Fruit fly (Drosophila melanogaster): ENCODE data around the gene CG5421.

CG5421 gene

dm6 chr2L:12433712-12434534, 14.0 kb downstream of the CG5421 start, which contains the start of gene eRF3 (continued):
- TF ChIP-seq CG17186 (GFP tag; optimal IDR thresholded peaks at IDR 0.05): no peak
- peak in 1 of 3 experiments; percentile 88 for TF ChIP-seq lola (GFP tag; optimal IDR thresholded peaks at IDR 0.05)
- no peak for TF ChIP-seq her (GFP tag; optimal IDR thresholded peaks at IDR 0.05)
- TF ChIP-seq Stat92E (GFP tag; optimal IDR thresholded peaks at IDR 0.05): no peak
- TF ChIP-seq pb (GFP tag; optimal IDR thresholded peaks at IDR 0.05): no peak
- peak; percentile 35; the same call in 1 of the 3 replicates for TF ChIP-seq Doc3 (GFP tag; IDR thresholded peaks at IDR 0.05; ENCODE audit: partially characterized antibody)
- peak; percentile 70 for TF ChIP-seq CG10543 (GFP tag; optimal IDR thresholded peaks at IDR 0.05)
- TF ChIP-seq Chrac-16 (GFP tag; optimal IDR thresholded peaks at IDR 0.05): peak; percentile 76
- no peak for TF ChIP-seq CG12219 (GFP tag; optimal IDR thresholded peaks at IDR 0.05)
- peak; percentile 56 for TF ChIP-seq CG17385 (GFP tag; optimal IDR thresholded peaks at IDR 0.05)
- peak; percentile 55 for TF ChIP-seq HHEX (GFP tag; optimal IDR thresholded peaks at IDR 0.05)
- TF ChIP-seq hth (optimal IDR thresholded peaks at IDR 0.05): no peak
- TF ChIP-seq crp (GFP tag; optimal IDR thresholded peaks at IDR 0.05): no peak
- TF ChIP-seq wor (GFP tag; IDR thresholded peaks at IDR 0.05): peak; percentile 63; the same call in 1 of the 2 replicates
- 0 out of 3 replicates have a peak, but pooled peaks have one; percentile 42 for TF ChIP-seq HLH4C (GFP tag; IDR thresholded peaks at IDR 0.05; ENCODE audit: partially characterized antibody)
- TF ChIP-seq ssp (GFP tag; IDR thresholded peaks at IDR 0.05): peak; percentile 72
- no peak for TF ChIP-seq Hr39 (optimal IDR thresholded peaks at IDR 0.05)
- no peak for TF ChIP-seq Lpt (GFP tag; optimal IDR thresholded peaks at IDR 0.05)
- TF ChIP-seq chinmo (GFP tag; IDR thresholded peaks at IDR 0.05; ENCODE audit: partially characterized antibody): peak; percentile 80; the same call in 1 of the 4 replicates
- TF ChIP-seq CG10462 (GFP tag; optimal IDR thresholded peaks at IDR 0.05): peak; percentile 0
- no peak; the same call in 1 of the 2 replicates for TF ChIP-seq bbx (GFP tag; IDR thresholded peaks at IDR 0.05; ENCODE audit: partially characterized antibody)
- no peak for TF ChIP-seq CG17568 (GFP tag; optimal IDR thresholded peaks at IDR 0.05)
- no peak for TF ChIP-seq ftz-f1 (GFP tag; optimal IDR thresholded peaks at IDR 0.05)
- TF ChIP-seq CG18619 (GFP tag; optimal IDR thresholded peaks at IDR 0.05): peak; percentile 63
- TF ChIP-seq vfl (GFP tag; optimal IDR thresholded peaks at IDR 0.05): no peak
- TF ChIP-seq dpn (GFP tag; optimal IDR thresholded peaks at IDR 0.05): peak in 1 of 2 experiments; percentile 75
- TF ChIP-seq tx (GFP tag; optimal IDR thresholded peaks at IDR 0.05): no peak
- TF ChIP-seq scrt (GFP tag; optimal IDR thresholded peaks at IDR 0.05): peak; percentile 14
- no peak for TF ChIP-seq CG1647 (GFP tag; optimal IDR thresholded peaks at IDR 0.05)
- TF ChIP-seq Opbp (GFP tag; IDR thresholded peaks at IDR 0.05; ENCODE audit: partially characterized antibody): 0 out of 3 replicates have a peak, but pooled peaks have one; percentile 29
- TF ChIP-seq CG14667 (GFP tag; IDR thresholded peaks at IDR 0.05): peak; percentile 73
- TF ChIP-seq CG13424 (tag; optimal IDR thresholded peaks at IDR 0.05): peak; percentile 91
- TF ChIP-seq bab2 (GFP tag; optimal IDR thresholded peaks at IDR 0.05): peak; percentile 14
- TF ChIP-seq sna (GFP tag; IDR thresholded peaks at IDR 0.05; ENCODE audit: partially characterized antibody): peak; percentile 30; the same call in 1 of the 2 replicates
- peak; percentile 31 for TF ChIP-seq wek (GFP tag; optimal IDR thresholded peaks at IDR 0.05)
- peak; percentile 72 for TF ChIP-seq Hmr (GFP tag; optimal IDR thresholded peaks at IDR 0.05)
- no peak for TF ChIP-seq CG7963 (GFP tag; IDR thresholded peaks at IDR 0.05; ENCODE audit: partially characterized antibody)
- TF ChIP-seq Jarid2 (GFP tag; optimal IDR thresholded peaks at IDR 0.05): no peak
- 0 out of 2 replicates have a peak, but pooled peaks have one; percentile 34 for TF ChIP-seq Rx (GFP tag; IDR thresholded peaks at IDR 0.05)
- TF ChIP-seq inv (GFP tag; IDR thresholded peaks at IDR 0.05; ENCODE audit: partially characterized antibody): 0 out of 2 replicates have a peak, but pooled peaks have one; percentile 34
- TF ChIP-seq gfzf (GFP tag; optimal IDR thresholded peaks at IDR 0.05): no peak
- TF ChIP-seq cg (GFP tag; optimal IDR thresholded peaks at IDR 0.05): no peak
- no peak for TF ChIP-seq CG16863 (GFP tag; optimal IDR thresholded peaks at IDR 0.05)
- TF ChIP-seq MTF-1 (GFP tag; optimal IDR thresholded peaks at IDR 0.05; ENCODE audit: borderline replicate concordance): no peak
- TF ChIP-seq maf-S (GFP tag; optimal IDR thresholded peaks at IDR 0.05): no peak
- TF ChIP-seq aop (GFP tag; IDR thresholded peaks at IDR 0.05): no peak
- TF ChIP-seq wdn (GFP tag; IDR thresholded peaks at IDR 0.05): peak; percentile 40; the same call in 1 of the 2 replicates

Data from whole organism, embryonic.